Fruit fly (Drosophila melanogaster) whole organism, embryonic: ENCODE data around the gene Rnb.
A peak's percentile ranks its signal among the peaks of the same experiment; 100 is the strongest.

ENCODE experiments used
- Antp ChIP-seq: fragments of 200-800 bp; sonication (Bioruptor generic); optimal IDR thresholded peaks from 3 replicates; lab custom pipeline; 2016; ENCODE audit warnings: missing biosample characterization, missing genetic modification characterization
- Atf3 ChIP-seq: fragments of 200-800 bp; sonication (Bioruptor generic); optimal IDR thresholded peaks from 3 replicates; lab custom pipeline; 2016; ENCODE audit warnings: missing biosample characterization, missing genetic modification characterization
- CG10209 ChIP-seq: fragments of 200-800 bp; sonication (Bioruptor generic); optimal IDR thresholded peaks from 3 replicates; lab custom pipeline; 2017; ENCODE audit warnings: missing biosample characterization, mild to moderate bottlenecking, missing genetic modification characterization, missing genetic modification reagents
- CG1024 ChIP-seq: fragments of 200-800 bp; sonication (Bioruptor generic); IDR thresholded peaks from 2 replicates; pipeline ENCODE4 v1.3.6; 2022; ENCODE audit warnings: missing biosample characterization, missing genetic modification characterization
- CG10274 ChIP-seq: fragments of 200-800 bp; sonication (Bioruptor generic); optimal IDR thresholded peaks from 3 replicates; lab custom pipeline; 2017; ENCODE audit warnings: missing biosample characterization, mild to moderate bottlenecking, missing genetic modification characterization
- CG11247 ChIP-seq: fragments of 200-800 bp; sonication (Bioruptor generic); IDR thresholded peaks from 2 replicates; pipeline ENCODE4 v1.3.6; 2022; ENCODE audit warnings: missing biosample characterization, missing genetic modification characterization
- CG12942 ChIP-seq: fragments of 200-800 bp; sonication (Bioruptor generic); optimal IDR thresholded peaks from 3 replicates; lab custom pipeline; 2016; ENCODE audit warnings: missing biosample characterization, missing genetic modification characterization
- CG15073 ChIP-seq: fragments of 200-800 bp; sonication (Bioruptor generic); optimal IDR thresholded peaks from 2 replicates; lab custom pipeline; 2016; ENCODE audit warnings: missing biosample characterization, missing genetic modification characterization
- CG15514 ChIP-seq: fragments of 200-800 bp; sonication (Bioruptor generic); optimal IDR thresholded peaks from 3 replicates; lab custom pipeline; 2017; ENCODE audit warnings: missing biosample characterization, missing genetic modification characterization, mild to moderate bottlenecking, moderate library complexity, missing genetic modification reagents
- CG15696 ChIP-seq: fragments of 200-800 bp; sonication (Bioruptor generic); optimal IDR thresholded peaks from 2 replicates; lab custom pipeline; 2019; ENCODE audit warnings: missing biosample characterization, mild to moderate bottlenecking, missing genetic modification characterization, moderate library complexity
- CG16779 ChIP-seq: fragments of 200-800 bp; sonication (Bioruptor generic); IDR thresholded peaks from 2 replicates; pipeline ENCODE4 v1.3.6; 2022; ENCODE audit warnings: missing biosample characterization, missing genetic modification characterization
- CG16813 ChIP-seq: fragments of 200-800 bp; sonication (Bioruptor generic); IDR thresholded peaks from 3 replicates; pipeline ENCODE4 v1.3.6; 2022; ENCODE audit warnings: missing biosample characterization, missing genetic modification characterization; ENCODE audit not compliant: partially characterized antibody
- CG17361 ChIP-seq: fragments of 200-800 bp; sonication (Bioruptor generic); IDR thresholded peaks from 3 replicates; pipeline ENCODE4 v1.3.6; 2022; ENCODE audit warnings: missing biosample characterization, missing genetic modification characterization
- CG18011 ChIP-seq: fragments of 200-800 bp; sonication (Bioruptor generic); optimal IDR thresholded peaks from 2 replicates; lab custom pipeline; 2017; ENCODE audit warnings: missing biosample characterization, missing genetic modification characterization, mild to moderate bottlenecking, moderate library complexity, missing genotype
- CG18476 ChIP-seq: fragments of 200-800 bp; sonication (Bioruptor generic); optimal IDR thresholded peaks from 2 replicates; lab custom pipeline; 2016; ENCODE audit warnings: missing biosample characterization, mild to moderate bottlenecking, missing genetic modification characterization
- CG2202 ChIP-seq: fragments of 200-800 bp; sonication (Bioruptor generic); optimal IDR thresholded peaks from 2 replicates; lab custom pipeline; 2018; ENCODE audit warnings: missing biosample characterization, mild to moderate bottlenecking, missing genetic modification characterization
- CG30020 ChIP-seq: fragments of 200-800 bp; optimal IDR thresholded peaks from 2 replicates; lab custom pipeline; 2019; ENCODE audit warnings: missing biosample characterization, mild to moderate bottlenecking, missing genetic modification characterization, moderate library complexity
- CG31388 ChIP-seq: fragments of 200-800 bp; sonication (Bioruptor generic); optimal IDR thresholded peaks from 2 replicates; lab custom pipeline; 2016; ENCODE audit warnings: missing biosample characterization, missing genetic modification characterization
- CG32532 ChIP-seq: fragments of 200-800 bp; sonication (Bioruptor generic); IDR thresholded peaks from 2 replicates; pipeline ENCODE4 v1.3.6; 2022; ENCODE audit warnings: missing biosample characterization, missing genetic modification characterization
- CG34224 ChIP-seq: fragments of 200-800 bp; sonication (Bioruptor generic); IDR thresholded peaks from 3 replicates; pipeline ENCODE4 v1.3.6; 2022; ENCODE audit warnings: missing biosample characterization, missing genetic modification characterization; ENCODE audit not compliant: partially characterized antibody
- CG3838 ChIP-seq: fragments of 200-800 bp; sonication (Bioruptor generic); optimal IDR thresholded peaks from 3 replicates; lab custom pipeline; 2016; ENCODE audit warnings: missing biosample characterization, missing genetic modification characterization
- CG4282 ChIP-seq: fragments of 200-800 bp; sonication (Bioruptor generic); optimal IDR thresholded peaks from 2 replicates; lab custom pipeline; 2016; ENCODE audit warnings: missing biosample characterization, missing genetic modification characterization
- CG4730 ChIP-seq: fragments of 200-800 bp; sonication (Bioruptor generic); IDR thresholded peaks from 2 replicates; pipeline ENCODE4 v1.3.6; 2022; ENCODE audit warnings: missing biosample characterization, missing genetic modification characterization
- CG6813 ChIP-seq: fragments of 200-800 bp; sonication (Bioruptor generic); optimal IDR thresholded peaks from 2 replicates; lab custom pipeline; 2017; ENCODE audit warnings: missing biosample characterization, missing genetic modification characterization, mild to moderate bottlenecking, moderate library complexity, missing genetic modification reagents
- CG7271 ChIP-seq: fragments of 200-800 bp; sonication (Bioruptor generic); optimal IDR thresholded peaks from 2 replicates; lab custom pipeline; 2018; ENCODE audit warnings: missing biosample characterization, mild to moderate bottlenecking, missing genetic modification characterization, moderate library complexity
- CG7839 ChIP-seq: fragments of 200-800 bp; sonication (Bioruptor generic); optimal IDR thresholded peaks from 3 replicates; lab custom pipeline; 2018; ENCODE audit warnings: missing biosample characterization, mild to moderate bottlenecking, missing genetic modification characterization, moderate library complexity
- CG8290 ChIP-seq, 3 experiments: fragments of 200-800 bp; sonication (Bioruptor generic); optimal IDR thresholded peaks; 2 replicates each; lab custom pipeline; 2016 to 2019; ENCODE audit warnings: missing biosample characterization in 3 of 3, missing genetic modification characterization in 3 of 3, mild to moderate bottlenecking in 2 of 3, moderate library complexity in 1 of 3
- CG8388 ChIP-seq: fragments of 200-800 bp; sonication (Bioruptor generic); optimal IDR thresholded peaks from 2 replicates; lab custom pipeline; 2019; ENCODE audit warnings: missing biosample characterization, mild to moderate bottlenecking, missing genetic modification characterization, moderate library complexity
- CG8478 ChIP-seq: fragments of >200 bp; optimal IDR thresholded peaks from 2 replicates; lab custom pipeline; 2018
- CG9797 ChIP-seq: fragments of 200-800 bp; sonication (Bioruptor generic); optimal IDR thresholded peaks from 3 replicates; lab custom pipeline; 2018; ENCODE audit warnings: missing biosample characterization, mild to moderate bottlenecking, missing genetic modification characterization
- Camta ChIP-seq: fragments of 200-800 bp; sonication (Bioruptor generic); optimal IDR thresholded peaks from 2 replicates; lab custom pipeline; 2016; ENCODE audit warnings: missing biosample characterization, missing genetic modification characterization
- E2f1 ChIP-seq: fragments of 200-800 bp; sonication (Bioruptor generic); IDR thresholded peaks from 2 replicates; pipeline ENCODE4 v1.3.6; 2022; ENCODE audit warnings: missing biosample characterization, missing genetic modification characterization
- Fer2 ChIP-seq: fragments of 200-800 bp; sonication (Bioruptor generic); optimal IDR thresholded peaks from 2 replicates; lab custom pipeline; 2018; ENCODE audit warnings: missing biosample characterization, mild to moderate bottlenecking, missing genetic modification characterization, moderate library complexity
- Mes4 ChIP-seq: fragments of 200-800 bp; sonication (Bioruptor generic); optimal IDR thresholded peaks from 2 replicates; lab custom pipeline; 2016; ENCODE audit warnings: missing biosample characterization, missing genetic modification characterization
- chm ChIP-seq: fragments of 200-800 bp; sonication (Bioruptor generic); IDR thresholded peaks from 2 replicates; pipeline ENCODE4 v1.3.6; 2022; ENCODE audit warnings: missing biosample characterization, missing genetic modification characterization
- crc ChIP-seq: fragments of 200-800 bp; sonication (Bioruptor generic); optimal IDR thresholded peaks from 2 replicates; lab custom pipeline; 2016; ENCODE audit warnings: missing biosample characterization, missing genetic modification characterization
- crp ChIP-seq, 2 experiments: fragments of 200-800 bp; sonication (Bioruptor generic); optimal IDR thresholded peaks; 2 replicates in 1 of 2; 3 replicates in 1 of 2; lab custom pipeline; 2017; ENCODE audit warnings: missing biosample characterization in 2 of 2, missing genetic modification characterization in 2 of 2, mild to moderate bottlenecking in 1 of 2, moderate library complexity in 1 of 2
- ems ChIP-seq: fragments of 200-800 bp; sonication (Bioruptor generic); optimal IDR thresholded peaks from 3 replicates; lab custom pipeline; 2016; ENCODE audit warnings: missing biosample characterization, missing genetic modification characterization
- insv ChIP-seq, 2 experiments: fragments of 200-800 bp; sonication (Bioruptor generic); optimal IDR thresholded peaks; 3 replicates each; lab custom pipeline; 2016 to 2018; ENCODE audit warnings: missing biosample characterization in 2 of 2, missing genetic modification characterization in 2 of 2
- mam ChIP-seq: fragments of 200-800 bp; sonication (Bioruptor generic); optimal IDR thresholded peaks from 3 replicates; lab custom pipeline; 2016; ENCODE audit warnings: missing biosample characterization, missing genetic modification characterization
- mirr ChIP-seq: fragments of 200-800 bp; sonication (Bioruptor generic); optimal IDR thresholded peaks from 3 replicates; lab custom pipeline; 2018; ENCODE audit warnings: missing biosample characterization, mild to moderate bottlenecking, missing genetic modification characterization
- nerfin-1 ChIP-seq: fragments of 200-800 bp; sonication (Bioruptor generic); optimal IDR thresholded peaks from 3 replicates; lab custom pipeline; 2019; ENCODE audit warnings: missing biosample characterization, mild to moderate bottlenecking, missing genetic modification characterization, moderate library complexity
- phol ChIP-seq: fragments of 200-800 bp; sonication (Bioruptor generic); optimal IDR thresholded peaks from 3 replicates; lab custom pipeline; 2018; ENCODE audit warnings: missing biosample characterization, mild to moderate bottlenecking, missing genetic modification characterization, moderate library complexity
- prd ChIP-seq, 3 experiments: fragments of >200 bp in 2 of 3; fragments of 200-800 bp in 1 of 3; sonication (Bioruptor generic) in 1 of 3; optimal IDR thresholded peaks in 2 of 3; IDR thresholded peaks in 1 of 3; 2 replicates in 2 of 3; 3 replicates in 1 of 3; pipeline versions ENCODE4 v1.3.6 to Lab custom; 2017 to 2022; ENCODE audit warnings: missing biosample characterization in 1 of 3, missing genetic modification characterization in 1 of 3
- trem ChIP-seq: fragments of 200-800 bp; optimal IDR thresholded peaks from 3 replicates; lab custom pipeline; 2019; ENCODE audit warnings: missing biosample characterization, mild to moderate bottlenecking, missing genetic modification characterization, moderate library complexity
- ttk ChIP-seq: fragments of 200-800 bp; sonication (Bioruptor generic); IDR thresholded peaks from 2 replicates; pipeline ENCODE4 v2.1.2; 2022; ENCODE audit warnings: missing biosample characterization, missing genetic modification characterization
- usp ChIP-seq: fragments of >200 bp; optimal IDR thresholded peaks from 2 replicates; lab custom pipeline; 2017; ENCODE audit warnings: missing biosample characterization, missing genetic modification characterization
- yki ChIP-seq: fragments of >200 bp; optimal IDR thresholded peaks from 3 replicates; lab custom pipeline; 2018
- zen ChIP-seq: fragments of 200-800 bp; sonication (Bioruptor generic); optimal IDR thresholded peaks from 3 replicates; lab custom pipeline; 2018; ENCODE audit warnings: missing biosample characterization, mild to moderate bottlenecking, missing genetic modification characterization, moderate library complexity

Gene Rnb

dm6 chr3R:29748591-29749303 lies 50.4 kb downstream of the Rnb start, which contains the start of the genes ATPsyngamma and yata (continued):
- TF ChIP-seq CG10209: peak; percentile 37
- TF ChIP-seq CG30020 (tag; lab: Kevin White, UChicago): peak; percentile 42
- no peak for TF ChIP-seq usp
- no peak for TF ChIP-seq CG3838
- peak; percentile 13 for TF ChIP-seq CG9797 (GFP tag; lab: Kevin White, UChicago)
- no peak for TF ChIP-seq CG18476 (GFP tag; lab: Kevin White, UChicago)
- no peak for TF ChIP-seq ttk (GFP tag; lab: Robert Waterston, UW)
- peak; percentile 43 for TF ChIP-seq CG34224
- TF ChIP-seq Mes4 (GFP tag; lab: Kevin White, UChicago): no peak
- peak; percentile 36 for TF ChIP-seq zen
- TF ChIP-seq ems: no peak
- no peak for TF ChIP-seq crc
- no peak for TF ChIP-seq Camta (GFP tag; lab: Kevin White, UChicago)
- no peak for TF ChIP-seq CG8290 (GFP tag; optimal IDR thresholded peaks at IDR 0.05; lab: Kevin White, UChicago)
- TF ChIP-seq CG8290 (tag; optimal IDR thresholded peaks at IDR 0.05; lab: Kevin White, UChicago): no peak
- no peak for TF ChIP-seq mam
- no peak for TF ChIP-seq nerfin-1
- TF ChIP-seq CG6813 (GFP tag; lab: Kevin White, UChicago): no peak
- TF ChIP-seq CG4730 (GFP tag; lab: Robert Waterston, UW): no peak
- no peak for TF ChIP-seq CG16779
- TF ChIP-seq CG2202: no peak
- TF ChIP-seq phol: peak; percentile 56
- TF ChIP-seq CG15073 (GFP tag; lab: Kevin White, UChicago): no peak
- TF ChIP-seq CG31388 (GFP tag; lab: Kevin White, UChicago): peak; percentile 4
- peak; percentile 84 for TF ChIP-seq CG18011 (GFP tag; lab: Kevin White, UChicago)
- TF ChIP-seq Fer2 (tag; lab: Kevin White, UChicago): no peak
- no peak for TF ChIP-seq CG1024 (GFP tag; lab: Robert Waterston, UW)
- TF ChIP-seq CG7839 (tag; lab: Kevin White, UChicago): no peak
- peak; percentile 54; the same call in 1 of the 2 replicates for TF ChIP-seq CG32532 (GFP tag; lab: Robert Waterston, UW)
- TF ChIP-seq CG17361: no peak; the same call in 2 of the 3 replicates
- no peak for TF ChIP-seq mirr
- TF ChIP-seq Antp (GFP tag; lab: Kevin White, UChicago): no peak
- no peak for TF ChIP-seq yki (lab: Kevin White, UChicago)
- no peak for TF ChIP-seq prd (optimal IDR thresholded peaks at IDR 0.05; lab: Kevin White, UChicago)
- peak; percentile 50; the same call in 2 of the 3 replicates for TF ChIP-seq prd (GFP tag; IDR thresholded peaks at IDR 0.05; lab: Robert Waterston, UW)
- no peak for TF ChIP-seq chm (GFP tag; lab: Robert Waterston, UW)
- TF ChIP-seq CG15514: peak; percentile 58
- peak; percentile 37 for TF ChIP-seq CG15696 (tag; lab: Kevin White, UChicago)
- TF ChIP-seq CG4282: no peak
- peak; percentile 82 for TF ChIP-seq CG16813 (GFP tag; lab: Robert Waterston, UW)
- no peak for TF ChIP-seq CG8478 (lab: Kevin White, UChicago)
- TF ChIP-seq crp (GFP tag; optimal IDR thresholded peaks at IDR 0.05; lab: Kevin White, UChicago): peak; percentile 69 to 93
- no peak for TF ChIP-seq CG8388 (GFP tag; lab: Kevin White, UChicago)
- no peak for TF ChIP-seq CG12942 (GFP tag; lab: Kevin White, UChicago)
- TF ChIP-seq Atf3 (GFP tag; lab: Kevin White, UChicago): no peak
- no peak for TF ChIP-seq E2f1
- TF ChIP-seq CG7271 (tag; lab: Kevin White, UChicago): peak; percentile 18
- peak; percentile 44 for TF ChIP-seq trem (tag; lab: Kevin White, UChicago)
- TF ChIP-seq CG11247 (GFP tag; lab: Robert Waterston, UW): no peak
- no peak for TF ChIP-seq CG10274
- peak in 1 of 2 experiments; percentile 30 for TF ChIP-seq insv (GFP tag; optimal IDR thresholded peaks at IDR 0.05; lab: Kevin White, UChicago)
